Fruit fly (Drosophila melanogaster) whole organism, embryonic: ENCODE data around the gene PolG2.

Source experiments
- CG12769 ChIP-seq: fragments of 200-800 bp; sonication (Bioruptor generic); optimal IDR thresholded peaks from 2 replicates; lab custom pipeline; 2019; ENCODE audit warnings: missing biosample characterization, mild to moderate bottlenecking, missing genetic modification characterization, moderate library complexity
- CG13296 ChIP-seq: fragments of 200-800 bp; sonication (Bioruptor generic); optimal IDR thresholded peaks from 3 replicates; lab custom pipeline; 2018; ENCODE audit warnings: missing biosample characterization, mild to moderate bottlenecking, missing genetic modification characterization
- CG15073 ChIP-seq: fragments of 200-800 bp; sonication (Bioruptor generic); optimal IDR thresholded peaks from 2 replicates; lab custom pipeline; 2016; ENCODE audit warnings: missing biosample characterization, missing genetic modification characterization
- CG16779 ChIP-seq: fragments of 200-800 bp; sonication (Bioruptor generic); IDR thresholded peaks from 2 replicates; pipeline ENCODE4 v1.3.6; 2022; ENCODE audit warnings: missing biosample characterization, missing genetic modification characterization
- CG2120 ChIP-seq: fragments of 200-800 bp; sonication (Bioruptor generic); optimal IDR thresholded peaks from 3 replicates; lab custom pipeline; 2016; ENCODE audit warnings: missing biosample characterization, missing genetic modification characterization
- CG3065 ChIP-seq: fragments of 200-800 bp; sonication (Bioruptor generic); optimal IDR thresholded peaks from 2 replicates; lab custom pipeline; 2016; ENCODE audit warnings: missing biosample characterization, missing genetic modification characterization
- CG31388 ChIP-seq: fragments of 200-800 bp; sonication (Bioruptor generic); optimal IDR thresholded peaks from 2 replicates; lab custom pipeline; 2016; ENCODE audit warnings: missing biosample characterization, missing genetic modification characterization
- CG32532 ChIP-seq: fragments of 200-800 bp; sonication (Bioruptor generic); IDR thresholded peaks from 2 replicates; pipeline ENCODE4 v1.3.6; 2022; ENCODE audit warnings: missing biosample characterization, missing genetic modification characterization
- CG34224 ChIP-seq: fragments of 200-800 bp; sonication (Bioruptor generic); IDR thresholded peaks from 3 replicates; pipeline ENCODE4 v1.3.6; 2022; ENCODE audit warnings: missing biosample characterization, missing genetic modification characterization; ENCODE audit not compliant: partially characterized antibody
- CG4404 ChIP-seq: fragments of 200-800 bp; sonication (Bioruptor generic); IDR thresholded peaks from 2 replicates; pipeline ENCODE4 v1.3.6; 2022; ENCODE audit warnings: missing biosample characterization, missing genetic modification characterization
- CG6854 ChIP-seq: fragments of 200-800 bp; sonication (Bioruptor generic); optimal IDR thresholded peaks from 3 replicates; lab custom pipeline; 2017; ENCODE audit warnings: missing biosample characterization, mild to moderate bottlenecking, missing genetic modification characterization
- CG7372 ChIP-seq: fragments of 200-800 bp; sonication (Bioruptor generic); IDR thresholded peaks from 2 replicates; pipeline ENCODE4 v1.3.6; 2022; ENCODE audit warnings: missing biosample characterization, missing genetic modification characterization
- CG7928 ChIP-seq: fragments of 200-800 bp; sonication (Bioruptor generic); optimal IDR thresholded peaks from 2 replicates; lab custom pipeline; 2017; ENCODE audit warnings: missing biosample characterization, mild to moderate bottlenecking, missing genetic modification characterization
- CG8924 ChIP-seq: fragments of 200-800 bp; optimal IDR thresholded peaks from 3 replicates; lab custom pipeline; 2019; ENCODE audit warnings: missing biosample characterization, mild to moderate bottlenecking, missing genetic modification characterization, moderate library complexity
- D19A ChIP-seq: fragments of 200-800 bp; optimal IDR thresholded peaks from 3 replicates; lab custom pipeline; 2019; ENCODE audit warnings: missing biosample characterization, mild to moderate bottlenecking, missing genetic modification characterization, moderate library complexity
- D19B ChIP-seq: fragments of 200-800 bp; sonication (Bioruptor generic); optimal IDR thresholded peaks from 2 replicates; lab custom pipeline; 2017; ENCODE audit warnings: missing biosample characterization, mild to moderate bottlenecking, missing genetic modification characterization
- E2f2 ChIP-seq: fragments of 200-800 bp; sonication (Bioruptor generic); IDR thresholded peaks from 2 replicates; pipeline ENCODE4 v1.3.6; 2022; ENCODE audit warnings: missing biosample characterization, missing genetic modification characterization
- HHEX ChIP-seq: fragments of 200-800 bp; sonication (Bioruptor generic); optimal IDR thresholded peaks from 3 replicates; lab custom pipeline; 2017; ENCODE audit warnings: missing biosample characterization, mild to moderate bottlenecking, missing genetic modification characterization, missing genetic modification reagents
- HLHmδ ChIP-seq: fragments of 200-800 bp; sonication (Bioruptor generic); optimal IDR thresholded peaks from 2 replicates; lab custom pipeline; 2018; ENCODE audit warnings: missing biosample characterization, mild to moderate bottlenecking, missing genetic modification characterization, moderate library complexity
- Hr39 ChIP-seq: fragments of >200 bp; optimal IDR thresholded peaks from 2 replicates; lab custom pipeline; 2017
- Kr ChIP-seq: fragments of 200-800 bp; sonication (Bioruptor generic); optimal IDR thresholded peaks from 2 replicates; lab custom pipeline; 2017; ENCODE audit warnings: missing biosample characterization, mild to moderate bottlenecking, missing genetic modification characterization
- Myb ChIP-seq: fragments of 200-800 bp; sonication (Bioruptor generic); optimal IDR thresholded peaks from 2 replicates; lab custom pipeline; 2016; ENCODE audit warnings: missing biosample characterization, missing genetic modification characterization
- NfI ChIP-seq: fragments of 200-800 bp; sonication (Bioruptor generic); optimal IDR thresholded peaks from 3 replicates; lab custom pipeline; 2018; ENCODE audit warnings: missing biosample characterization, mild to moderate bottlenecking, missing genetic modification characterization, moderate library complexity
- Oaz ChIP-seq: fragments of 200-800 bp; sonication (Bioruptor generic); IDR thresholded peaks from 2 replicates; pipeline ENCODE4 v1.3.6; 2022; ENCODE audit warnings: missing biosample characterization, missing genetic modification characterization
- Opbp ChIP-seq: fragments of 200-800 bp; sonication (Bioruptor generic); IDR thresholded peaks from 3 replicates; pipeline ENCODE4 v1.3.6; 2022; ENCODE audit warnings: missing biosample characterization, missing genetic modification characterization; ENCODE audit not compliant: partially characterized antibody
- Rx ChIP-seq: fragments of 200-800 bp; sonication (Bioruptor generic); IDR thresholded peaks from 2 replicates; pipeline ENCODE4 v1.3.6; 2022; ENCODE audit warnings: missing biosample characterization, missing genetic modification characterization
- Sox100B ChIP-seq: fragments of 200-800 bp; sonication (Bioruptor generic); optimal IDR thresholded peaks from 3 replicates; lab custom pipeline; 2018; ENCODE audit warnings: missing biosample characterization, mild to moderate bottlenecking, missing genetic modification characterization
- Xrp1 ChIP-seq: fragments of 200-800 bp; sonication (Bioruptor generic); IDR thresholded peaks from 2 replicates; pipeline ENCODE4 v1.3.6; 2022; ENCODE audit warnings: missing biosample characterization, missing genetic modification characterization
- ato ChIP-seq: fragments of 200-800 bp; sonication (Bioruptor generic); IDR thresholded peaks from 2 replicates; pipeline ENCODE4 v1.3.6; 2022; ENCODE audit warnings: missing biosample characterization, missing genetic modification characterization; ENCODE audit not compliant: partially characterized antibody
- br ChIP-seq: fragments of >200 bp; optimal IDR thresholded peaks from 2 replicates; lab custom pipeline; 2017
- cato ChIP-seq: fragments of 200-800 bp; sonication (Bioruptor generic); optimal IDR thresholded peaks from 2 replicates; lab custom pipeline; 2016; ENCODE audit warnings: missing biosample characterization, missing genetic modification characterization, borderline replicate concordance
- caup ChIP-seq: fragments of 200-800 bp; sonication (Bioruptor generic); optimal IDR thresholded peaks from 3 replicates; lab custom pipeline; 2017; ENCODE audit warnings: missing biosample characterization, mild to moderate bottlenecking, missing genetic modification characterization, moderate library complexity; ENCODE audit not compliant: severe bottlenecking
- danr ChIP-seq: fragments of 200-800 bp; sonication (Bioruptor generic); IDR thresholded peaks from 2 replicates; pipeline ENCODE4 v1.3.6; 2022; ENCODE audit warnings: missing biosample characterization, missing genetic modification characterization
- fd96Cb ChIP-seq: fragments of 200-800 bp; sonication (Bioruptor generic); optimal IDR thresholded peaks from 2 replicates; lab custom pipeline; 2018; ENCODE audit warnings: missing biosample characterization, mild to moderate bottlenecking, missing genetic modification characterization, moderate library complexity
- gcm2 ChIP-seq: fragments of 200-800 bp; sonication (Bioruptor generic); optimal IDR thresholded peaks from 2 replicates; lab custom pipeline; 2016; ENCODE audit warnings: missing biosample characterization, missing genetic modification characterization
- grau ChIP-seq: fragments of 200-800 bp; optimal IDR thresholded peaks from 3 replicates; lab custom pipeline; 2019; ENCODE audit warnings: missing biosample characterization, mild to moderate bottlenecking, missing genetic modification characterization, moderate library complexity
- gt ChIP-seq: fragments of 200-800 bp; sonication (Bioruptor generic); IDR thresholded peaks from 2 replicates; pipeline ENCODE4 v1.3.6; 2022; ENCODE audit warnings: missing biosample characterization, missing genetic modification characterization
- kah ChIP-seq: fragments of 200-800 bp; sonication (Bioruptor generic); optimal IDR thresholded peaks from 2 replicates; lab custom pipeline; 2018; ENCODE audit warnings: missing biosample characterization, mild to moderate bottlenecking, missing genetic modification characterization
- ken ChIP-seq: fragments of 200-800 bp; sonication (Bioruptor generic); IDR thresholded peaks from 3 replicates; pipeline ENCODE4 v1.3.6; 2022; ENCODE audit warnings: missing biosample characterization, missing genetic modification characterization
- kni ChIP-seq: fragments of 200-800 bp; sonication (Bioruptor generic); optimal IDR thresholded peaks from 3 replicates; lab custom pipeline; 2017; ENCODE audit warnings: mild to moderate bottlenecking, missing biosample characterization, missing genetic modification reagents, missing genetic modification characterization
- pros ChIP-seq: fragments of 200-800 bp; sonication (Bioruptor generic); optimal IDR thresholded peaks from 3 replicates; lab custom pipeline; 2019; ENCODE audit warnings: missing biosample characterization, mild to moderate bottlenecking, missing genetic modification characterization, moderate library complexity
- ranshi ChIP-seq: fragments of 200-800 bp; sonication (Bioruptor generic); IDR thresholded peaks from 2 replicates; pipeline ENCODE4 v1.3.6; 2022; ENCODE audit warnings: missing biosample characterization, missing genetic modification characterization
- sens-2 ChIP-seq: fragments of 200-800 bp; sonication (Bioruptor generic); IDR thresholded peaks from 2 replicates; pipeline ENCODE4 v1.3.6; 2022; ENCODE audit warnings: missing biosample characterization, missing genetic modification characterization
- sim ChIP-seq: fragments of 200-800 bp; sonication (Bioruptor generic); IDR thresholded peaks from 2 replicates; pipeline ENCODE4 v1.3.6; 2022; ENCODE audit warnings: missing biosample characterization, missing genetic modification characterization
- tna ChIP-seq: fragments of 200-800 bp; sonication (Bioruptor generic); IDR thresholded peaks from 2 replicates; pipeline ENCODE4 v1.3.6; 2022; ENCODE audit warnings: missing biosample characterization, missing genetic modification characterization; ENCODE audit not compliant: partially characterized antibody
- trem ChIP-seq: fragments of 200-800 bp; optimal IDR thresholded peaks from 3 replicates; lab custom pipeline; 2019; ENCODE audit warnings: missing biosample characterization, mild to moderate bottlenecking, missing genetic modification characterization, moderate library complexity
- trh ChIP-seq: fragments of 200-800 bp; sonication (Bioruptor generic); optimal IDR thresholded peaks from 2 replicates; lab custom pipeline; 2016; ENCODE audit warnings: missing biosample characterization, missing genetic modification characterization
- ttk ChIP-seq: fragments of 200-800 bp; sonication (Bioruptor generic); IDR thresholded peaks from 2 replicates; pipeline ENCODE4 v2.1.2; 2022; ENCODE audit warnings: missing biosample characterization, missing genetic modification characterization
- vnd ChIP-seq: fragments of 200-800 bp; sonication (Bioruptor generic); IDR thresholded peaks from 3 replicates; pipeline ENCODE4 v1.3.6; 2022; ENCODE audit warnings: missing biosample characterization, missing genetic modification characterization; ENCODE audit not compliant: partially characterized antibody

The PolG2 gene

DNA sequence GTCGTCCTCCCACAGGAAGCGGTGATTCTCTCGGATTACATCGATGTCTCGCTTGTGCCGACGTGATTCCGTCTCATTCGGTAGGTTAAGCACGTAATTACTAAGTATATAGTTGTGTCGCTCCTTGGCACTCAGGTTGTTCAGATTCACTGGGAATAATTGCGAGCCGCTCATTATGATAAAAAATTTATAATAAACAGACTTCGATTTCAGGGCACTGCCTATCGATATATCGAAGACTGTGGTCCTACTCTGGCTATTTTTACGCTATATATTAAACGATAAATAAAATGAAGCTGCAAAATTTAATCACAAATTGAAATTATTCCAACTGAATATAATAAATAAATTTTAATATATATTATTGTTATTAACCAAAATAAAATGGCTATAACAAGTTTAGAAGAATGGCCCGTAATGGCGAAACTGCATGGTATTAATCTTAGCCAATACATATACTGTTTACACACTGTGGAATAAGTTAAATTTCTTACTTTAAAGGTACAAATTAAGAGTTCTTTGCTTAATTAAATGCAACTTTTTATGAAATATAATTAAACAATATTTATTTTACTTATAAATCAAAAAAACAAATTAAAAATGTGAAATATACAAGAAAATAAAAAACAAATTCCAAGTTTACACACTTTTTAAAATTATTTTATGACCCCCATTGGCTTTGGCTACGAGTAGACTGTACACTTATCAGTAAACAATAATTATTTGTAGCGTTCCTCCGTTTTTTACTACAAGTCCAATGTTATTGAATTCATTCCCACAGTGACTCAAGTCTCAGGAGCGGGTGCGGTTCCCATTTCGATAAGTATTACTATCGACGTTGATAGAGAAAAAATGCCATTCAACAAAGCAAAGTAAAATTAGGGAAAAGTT lies 49.4 kb downstream of the PolG2 start, which contains the start of gene Eato (continued):
- TF ChIP-seq Rx (GFP tag; lab: Robert Waterston, UW) (0 out of 2 replicates have a peak, but pooled peaks have one; percentile 8), cato (GFP tag; lab: Kevin White, UChicago) (no peak), Kr (GFP tag; lab: Kevin White, UChicago) (no peak), sim (no peak), CG34224 (GFP tag; lab: Robert Waterston, UW) (peak; percentile 31; the same call in 2 of the 3 replicates), CG3065 (GFP tag; lab: Kevin White, UChicago) (no peak), sens-2 (no peak), gcm2 (GFP tag; lab: Kevin White, UChicago) (no peak), gt (GFP tag; lab: Robert Waterston, UW) (no peak), CG7372 (GFP tag; lab: Robert Waterston, UW) (no peak), Opbp (GFP tag; lab: Robert Waterston, UW) (peak; percentile 51; the same call in 1 of the 3 replicates), fd96Cb (tag; lab: Kevin White, UChicago) (no peak), CG15073 (GFP tag; lab: Kevin White, UChicago) (no peak), trh (GFP tag; lab: Kevin White, UChicago) (no peak), NfI (GFP tag; lab: Kevin White, UChicago) (no peak), D19A (tag; lab: Kevin White, UChicago) (no peak), HLHmδ (GFP tag; lab: Kevin White, UChicago) (no peak), CG31388 (GFP tag; lab: Kevin White, UChicago) (no peak), ken (GFP tag; lab: Robert Waterston, UW) (no peak), ttk (GFP tag; lab: Robert Waterston, UW) (no peak; the same call in 1 of the 2 replicates), CG7928 (GFP tag; lab: Kevin White, UChicago) (no peak), grau (peak; percentile 8), D19B (no peak), Oaz (GFP tag; lab: Robert Waterston, UW) (no peak), CG32532 (peak; percentile 36; the same call in 1 of the 2 replicates), E2f2 (GFP tag; lab: Robert Waterston, UW) (0 out of 2 replicates have a peak, but pooled peaks have one; percentile 6), CG2120 (peak; percentile 7), CG6854 (GFP tag; lab: Kevin White, UChicago) (no peak), CG13296 (GFP tag; lab: Kevin White, UChicago) (no peak), Sox100B (GFP tag; lab: Kevin White, UChicago) (no peak), CG4404 (GFP tag; lab: Robert Waterston, UW) (no peak), pros (GFP tag; lab: Kevin White, UChicago) (no peak), caup (GFP tag; lab: Kevin White, UChicago) (no peak), CG16779 (GFP tag; lab: Robert Waterston, UW) (no peak), CG8924 (tag; lab: Kevin White, UChicago) (peak; percentile 3), vnd (GFP tag; lab: Robert Waterston, UW) (peak; percentile 38; the same call in 1 of the 3 replicates), tna (GFP tag; lab: Robert Waterston, UW) (no peak), br (lab: Kevin White, UChicago) (no peak), trem (peak; percentile 1), kah (no peak), kni (GFP tag; lab: Kevin White, UChicago) (no peak), Hr39 (no peak), ranshi (GFP tag; lab: Robert Waterston, UW) (no peak), ato (GFP tag; lab: Robert Waterston, UW) (no peak), CG12769 (tag; lab: Kevin White, UChicago) (no peak), Myb (no peak), danr (no peak), Xrp1 (GFP tag; lab: Robert Waterston, UW) (no peak), HHEX (GFP tag; lab: Kevin White, UChicago) (no peak)
